Worm (Caenorhabditis elegans): ENCODE data around the gene F13A7.1.

Gene F13A7.1

DNA sequence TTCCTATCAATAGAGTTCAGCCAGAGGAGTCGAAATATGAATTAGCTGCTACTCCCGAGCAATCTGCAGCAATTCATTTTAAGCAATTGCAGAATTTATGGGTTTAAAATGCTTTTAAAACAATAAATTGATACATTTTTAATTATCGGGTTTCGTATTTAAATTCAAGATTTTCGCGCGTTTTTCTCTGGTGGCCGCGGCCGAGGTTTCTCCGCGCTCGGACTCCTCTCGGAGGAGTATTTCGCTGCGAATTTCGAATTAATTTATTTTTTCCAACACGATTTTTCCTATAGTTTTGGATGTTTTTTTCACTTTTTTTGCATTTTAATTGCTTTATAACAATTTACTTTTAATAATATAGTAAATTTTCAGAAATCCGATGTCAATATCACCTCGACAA lies 23.8 kb upstream of the F13A7.1 start, which contains the start of gene F13A7.14 (continued):
- TF ChIP-seq egrh-3 (GFP tag; IDR thresholded peaks at IDR 0.05): 0 out of 2 replicates have a peak, but pooled peaks have one; percentile 42
- no peak for TF ChIP-seq ztf-18 (tag; optimal IDR thresholded peaks at IDR 0.05)
- no peak for TF ChIP-seq B0019.2 (GFP tag; conservative IDR thresholded peaks at IDR 0.05)
- 0 out of 2 replicates have a peak, but pooled peaks have one; percentile 37 for TF ChIP-seq K11D2.4 (GFP tag; IDR thresholded peaks at IDR 0.05)
- no peak; the same call in 1 of the 2 replicates for TF ChIP-seq Y53G8AR.9 (GFP tag; conservative IDR thresholded peaks at IDR 0.05)
- no peak for TF ChIP-seq F52B5.7 (tag; optimal IDR thresholded peaks at IDR 0.05)
- peak; percentile 42 for TF ChIP-seq madf-10 (tag; optimal IDR thresholded peaks at IDR 0.05)
- TF ChIP-seq snpc-1.3 (tag; optimal IDR thresholded peaks at IDR 0.05; ENCODE audit: insufficient read depth): peak; percentile 39
- TF ChIP-seq nhr-120 (GFP tag; IDR thresholded peaks at IDR 0.05): no peak
- no peak for TF ChIP-seq nhr-80 (tag; optimal IDR thresholded peaks at IDR 0.05)
- no peak for TF ChIP-seq lsy-27 (tag; optimal IDR thresholded peaks at IDR 0.05; ENCODE audit: borderline replicate concordance, insufficient read depth)
- TF ChIP-seq him-1 (tag; optimal IDR thresholded peaks at IDR 0.05): no peak
- peak; percentile 61 for TF ChIP-seq akir-1 (GFP tag; optimal IDR thresholded peaks at IDR 0.05)
- peak; percentile 82 for TF ChIP-seq madf-6 (GFP tag; IDR thresholded peaks at IDR 0.05)
- no peak for TF ChIP-seq F57C9.4 (tag; optimal IDR thresholded peaks at IDR 0.05)
- peak; percentile 52 for TF ChIP-seq ceh-91 (GFP tag; IDR thresholded peaks at IDR 0.05)
- no peak for TF ChIP-seq zfh-2 (GFP tag; conservative IDR thresholded peaks at IDR 0.05)
- TF ChIP-seq lag-1 (GFP tag; IDR thresholded peaks at IDR 0.05): no peak
- no peak for TF ChIP-seq sptf-2 (GFP tag; optimal IDR thresholded peaks at IDR 0.05)
- peak; percentile 76 for TF ChIP-seq attf-6 (GFP tag; IDR thresholded peaks at IDR 0.05)
- TF ChIP-seq lir-1 (GFP tag; conservative IDR thresholded peaks at IDR 0.05): peak; percentile 60
- 0 out of 2 replicates have a peak, but pooled peaks have one; percentile 51 for TF ChIP-seq let-526 (GFP tag; IDR thresholded peaks at IDR 0.05)
- TF ChIP-seq ztf-26 (tag; optimal IDR thresholded peaks at IDR 0.05): peak; percentile 2
- no peak for TF ChIP-seq T26A5.8 (tag; optimal IDR thresholded peaks at IDR 0.05)
- TF ChIP-seq ceh-79 (tag; optimal IDR thresholded peaks at IDR 0.05): no peak
- TF ChIP-seq chd-7 (tag; optimal IDR thresholded peaks at IDR 0.05): peak; percentile 47
- peak; percentile 89 for TF ChIP-seq bed-2 (GFP tag; IDR thresholded peaks at IDR 0.05)
- TF ChIP-seq lin-26 (GFP tag; IDR thresholded peaks at IDR 0.05): no peak
- no peak for TF ChIP-seq Y56A3A.18 (GFP tag; IDR thresholded peaks at IDR 0.05)
- TF ChIP-seq nhr-90 (tag; optimal IDR thresholded peaks at IDR 0.05): no peak
- TF ChIP-seq madf-8 (GFP tag; conservative IDR thresholded peaks at IDR 0.05): peak; percentile 66
- TF ChIP-seq C06A6.2 (GFP tag; conservative IDR thresholded peaks at IDR 0.05): no peak; the same call in 1 of the 2 replicates
- peak; percentile 73 for TF ChIP-seq efl-1 (GFP tag; optimal IDR thresholded peaks at IDR 0.05)
- no peak for TF ChIP-seq pha-4 (tag; optimal IDR thresholded peaks at IDR 0.05)
- TF ChIP-seq K12H6.12 (tag; optimal IDR thresholded peaks at IDR 0.05): peak; percentile 42
- TF ChIP-seq mxl-1 (tag; optimal IDR thresholded peaks at IDR 0.05): no peak
- TF ChIP-seq dpff-1 (tag; optimal IDR thresholded peaks at IDR 0.05): no peak
- TF ChIP-seq F10E7.11 (tag; optimal IDR thresholded peaks at IDR 0.05): no peak
- TF ChIP-seq cebp-1 (GFP tag; IDR thresholded peaks at IDR 0.05): no peak
- TF ChIP-seq cebp-1 (tag; optimal IDR thresholded peaks at IDR 0.05): peak; percentile 39
- no peak for TF ChIP-seq ceh-40 (GFP tag; IDR thresholded peaks at IDR 0.05)
- no peak for TF ChIP-seq aptf-3 (GFP tag; IDR thresholded peaks at IDR 0.05)
- peak; percentile 72; the same call in 1 of the 2 replicates for TF ChIP-seq aptf-2 (GFP tag; conservative IDR thresholded peaks at IDR 0.05)
- TF ChIP-seq die-1 (tag; optimal IDR thresholded peaks at IDR 0.05): no peak
- peak; percentile 36 for TF ChIP-seq lsl-1 (GFP tag; optimal IDR thresholded peaks at IDR 0.05)
- peak in 1 of 2 experiments; percentile 46 for TF ChIP-seq let-607 (tag; optimal IDR thresholded peaks at IDR 0.05)
- TF ChIP-seq fkh-3 (tag; optimal IDR thresholded peaks at IDR 0.05): no peak
- no peak for TF ChIP-seq nhr-27 (tag; optimal IDR thresholded peaks at IDR 0.05)
- no peak for TF ChIP-seq Y67H2A.10 (GFP tag; conservative IDR thresholded peaks at IDR 0.05)
